Worm (Caenorhabditis elegans): ENCODE measurements around the gene rfp-1.

- TF ChIP-seq klf-2 (GFP tag; conservative IDR thresholded peaks at IDR 0.05) (no peak), flt-1 (GFP tag; IDR thresholded peaks at IDR 0.05) (no peak), ztf-23 (GFP tag; IDR thresholded peaks at IDR 0.05) (no peak), tab-1 (GFP tag; IDR thresholded peaks at IDR 0.05) (no peak)
Observed at ce11 chrIII:8409166-8409565, 50.7 kb downstream of the rfp-1 start, which contains the start of gene ZK353.9.
